Worm (Caenorhabditis elegans): ENCODE data around the gene Y64G10A.1.

DNA sequence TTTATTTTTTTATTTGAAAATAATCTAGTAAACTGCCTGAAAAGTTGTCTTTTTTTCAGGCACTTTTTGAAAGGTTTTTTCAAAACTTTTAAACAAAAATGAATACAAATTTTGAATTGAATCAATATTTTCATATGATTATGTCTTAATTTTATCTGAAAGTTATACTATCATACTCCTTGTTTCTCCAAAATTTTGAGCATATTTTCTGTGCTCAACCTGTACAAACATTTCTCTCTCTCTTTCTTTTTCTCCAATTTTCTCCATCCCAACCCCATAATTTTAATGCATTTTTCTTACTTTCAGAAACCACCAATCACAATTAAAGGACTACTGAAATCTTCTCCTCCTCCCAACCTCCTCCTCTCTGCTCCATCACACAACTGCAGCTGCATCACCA lies 37.3 kb upstream of the Y64G10A.1 start, which contains the start of gene ilcr-1:
- no peak for TF ChIP-seq lsy-2 (tag; optimal IDR thresholded peaks at IDR 0.05)
- no peak for TF ChIP-seq unc-62 (GFP tag; optimal IDR thresholded peaks at IDR 0.05)
- TF ChIP-seq blmp-1 (tag; optimal IDR thresholded peaks at IDR 0.05; ENCODE audit: insufficient read depth): no peak
- TF ChIP-seq nhr-11 (tag; optimal IDR thresholded peaks at IDR 0.05): no peak
- no peak for TF ChIP-seq lin-13 (GFP tag; optimal IDR thresholded peaks at IDR 0.05)
- no peak for TF ChIP-seq mdl-1 (tag; optimal IDR thresholded peaks at IDR 0.05)
- TF ChIP-seq zag-1 (tag; optimal IDR thresholded peaks at IDR 0.05): no peak

Measured in whole organism, L2 larva.